Worm (Caenorhabditis elegans) whole organism, young adult: Measurements from ENCODE around the gene ugt-63.

Experiments
- B0019.2 ChIP-seq: fragments of 200-800 bp; sonication (Bioruptor generic); conservative IDR thresholded peaks from 2 replicates; pipeline ENCODE4 v1.3.6; 2022; ENCODE audit warnings: missing genetic modification reagents, missing genetic modification characterization, missing compliant biosample characterization
- atf-7 ChIP-seq: sonication (generic microtip); optimal IDR thresholded peaks from 2 replicates; lab custom pipeline; 2017; ENCODE audit warnings: mild to moderate bottlenecking, missing genetic modification characterization, missing compliant biosample characterization
- attf-3 ChIP-seq: fragments of 200-800 bp; sonication (Bioruptor generic); conservative IDR thresholded peaks from 2 replicates; pipeline ENCODE4 v1.3.6; 2022; ENCODE audit warnings: missing genetic modification reagents, missing genetic modification characterization, missing compliant biosample characterization
- ceh-100 ChIP-seq: fragments of 200-800 bp; sonication (Bioruptor generic); IDR thresholded peaks from 2 replicates; pipeline ENCODE4 v1.3.6; 2022; ENCODE audit warnings: missing genetic modification reagents, missing genetic modification characterization, missing compliant biosample characterization
- ceh-40 ChIP-seq: fragments of 200-800 bp; sonication (Bioruptor generic); IDR thresholded peaks from 2 replicates; pipeline ENCODE4 v1.3.6; 2022; ENCODE audit warnings: missing genetic modification characterization, missing compliant biosample characterization
- dox-1 ChIP-seq: fragments of 200-800 bp; sonication (Bioruptor generic); IDR thresholded peaks from 2 replicates; pipeline ENCODE4 v1.3.6; 2022; ENCODE audit warnings: missing genetic modification reagents, missing genetic modification characterization, missing compliant biosample characterization
- dpff-1 ChIP-seq: sonication (generic microtip); optimal IDR thresholded peaks from 2 replicates; lab custom pipeline; 2017; ENCODE audit warnings: mild to moderate bottlenecking, missing genetic modification characterization, missing compliant biosample characterization
- egrh-3 ChIP-seq: fragments of 200-800 bp; sonication (Bioruptor generic); IDR thresholded peaks from 2 replicates; pipeline ENCODE4 v1.3.6; 2022; ENCODE audit warnings: missing genetic modification reagents, missing genetic modification characterization, missing compliant biosample characterization
- let-607 ChIP-seq, 2 experiments: fragments of 200-800 bp in 1 of 2; sonication (Bioruptor generic) in 1 of 2; sonication (generic microtip) in 1 of 2; optimal IDR thresholded peaks; 2 replicates each; lab custom pipeline; 2016 to 2018; ENCODE audit warnings: mild to moderate bottlenecking in 2 of 2, missing compliant biosample characterization in 2 of 2, missing genetic modification characterization in 2 of 2, moderate library complexity in 2 of 2, missing genotype in 1 of 2
- lin-35 ChIP-seq, 3 experiments: fragments of 150-350 bp in 2 of 3; sonication (generic microtip) in 1 of 3; optimal IDR thresholded peaks; 2 replicates each; lab custom pipeline; 2014 to 2018; ENCODE audit warnings: missing biosample characterization in 3 of 3, missing genetic modification characterization in 3 of 3, missing genetic modification reagents in 3 of 3
- lir-1 ChIP-seq: fragments of 200-800 bp; sonication (Bioruptor generic); conservative IDR thresholded peaks from 2 replicates; pipeline ENCODE4 v1.3.6; 2022; ENCODE audit warnings: missing genetic modification reagents, missing genetic modification characterization, missing compliant biosample characterization
- nfya-2 ChIP-seq: fragments of 200-800 bp; sonication (Bioruptor generic); IDR thresholded peaks from 2 replicates; pipeline ENCODE4 v1.3.6; 2022; ENCODE audit warnings: missing genetic modification reagents, missing genetic modification characterization, missing compliant biosample characterization
- zfh-2 ChIP-seq: fragments of 200-800 bp; sonication (Bioruptor generic); conservative IDR thresholded peaks from 2 replicates; pipeline ENCODE4 v1.3.6; 2022; ENCODE audit warnings: missing genetic modification reagents, missing genetic modification characterization, missing compliant biosample characterization

- TF ChIP-seq attf-3 (GFP tag; lab: Robert Waterston, UW) (no peak), atf-7 (tag; lab: Kevin White, UChicago) (no peak), zfh-2 (GFP tag; lab: Robert Waterston, UW) (no peak), ceh-100 (no peak), nfya-2 (GFP tag; lab: Robert Waterston, UW) (no peak), lin-35 (GFP tag; optimal IDR thresholded peaks at IDR 0.05; lab: Kevin White, UChicago) (no peak), dpff-1 (no peak), egrh-3 (GFP tag; lab: Robert Waterston, UW) (no peak), lir-1 (GFP tag; lab: Robert Waterston, UW) (no peak), ceh-40 (no peak), let-607 (tag; optimal IDR thresholded peaks at IDR 0.05; lab: Kevin White, UChicago) (no peak), B0019.2 (GFP tag; lab: Robert Waterston, UW) (no peak), dox-1 (GFP tag; lab: Robert Waterston, UW) (no peak)
These were observed 21.9 kb upstream of the ugt-63 start, which contains the start of gene F14F9.4 for ce11 chrV:5132441-5132840.
